Fruit fly (Drosophila melanogaster): Measurements from ENCODE around the gene CG13258.

The CG13258 gene

dm6 chr2L:16319743-16320142, 26.9 kb upstream of the CG13258 start:
- peak; percentile 93 for TF ChIP-seq fru (GFP tag; optimal IDR thresholded peaks at IDR 0.05)
- TF ChIP-seq Dfd (GFP tag; optimal IDR thresholded peaks at IDR 0.05), result no peak
- TF ChIP-seq Rel (GFP tag; optimal IDR thresholded peaks at IDR 0.05), result no peak
- TF ChIP-seq Rel (tag; optimal IDR thresholded peaks at IDR 0.05), result peak; percentile 99
- no peak for TF ChIP-seq dsf (GFP tag; optimal IDR thresholded peaks at IDR 0.05; ENCODE audit: borderline replicate concordance)
- TF ChIP-seq dl (GFP tag; optimal IDR thresholded peaks at IDR 0.05; ENCODE audit: insufficient read depth in 1 of 2, partially characterized antibody in 2 of 2), result peak in 1 of 2 experiments; percentile 80
- peak; percentile 16 for TF ChIP-seq Hr83 (GFP tag; optimal IDR thresholded peaks at IDR 0.05; ENCODE audit: poor library complexity, severe bottlenecking)
- no peak for TF ChIP-seq lola (GFP tag; optimal IDR thresholded peaks at IDR 0.05)
- TF ChIP-seq h (GFP tag; optimal IDR thresholded peaks at IDR 0.05), result peak; percentile 11

dm6 chr2L:16317777-16318610, 25.2 kb upstream of the CG13258 start:
- peak; percentile 44 for TF ChIP-seq Hnf4 (GFP tag; optimal IDR thresholded peaks at IDR 0.05)
- peak; percentile 50 for TF ChIP-seq br (GFP tag; optimal IDR thresholded peaks at IDR 0.05)
- TF ChIP-seq Rel (GFP tag; optimal IDR thresholded peaks at IDR 0.05), result no peak
- TF ChIP-seq Rel (tag; optimal IDR thresholded peaks at IDR 0.05), result peak; percentile 54
- peak; percentile 95 for TF ChIP-seq Hr83 (GFP tag; optimal IDR thresholded peaks at IDR 0.05; ENCODE audit: poor library complexity, severe bottlenecking)
- TF ChIP-seq psq (GFP tag; optimal IDR thresholded peaks at IDR 0.05), result peak; percentile 26
- TF ChIP-seq GATAd (GFP tag; optimal IDR thresholded peaks at IDR 0.05), result no peak
- no peak for TF ChIP-seq CG32264 (GFP tag; optimal IDR thresholded peaks at IDR 0.05)
- peak; percentile 21 for TF ChIP-seq OdsH (GFP tag; optimal IDR thresholded peaks at IDR 0.05)
- peak; percentile 69 for TF ChIP-seq h (GFP tag; optimal IDR thresholded peaks at IDR 0.05)
- TF ChIP-seq dmrt93B (GFP tag; optimal IDR thresholded peaks at IDR 0.05), result no peak
- peak; percentile 89 for TF ChIP-seq jim (GFP tag; optimal IDR thresholded peaks at IDR 0.05)
- peak; percentile 63 for TF ChIP-seq rgr (GFP tag; optimal IDR thresholded peaks at IDR 0.05)
- peak; percentile 30 for TF ChIP-seq fru (GFP tag; optimal IDR thresholded peaks at IDR 0.05)
- peak; percentile 35 for TF ChIP-seq sv (GFP tag; optimal IDR thresholded peaks at IDR 0.05)

- TF ChIP-seq ey (GFP tag; optimal IDR thresholded peaks at IDR 0.05), result no peak
- TF ChIP-seq Vsx2 (GFP tag; optimal IDR thresholded peaks at IDR 0.05; ENCODE audit: partially characterized antibody), result no peak
- no peak for TF ChIP-seq Hnf4 (GFP tag; optimal IDR thresholded peaks at IDR 0.05)
- TF ChIP-seq h (GFP tag; optimal IDR thresholded peaks at IDR 0.05), result no peak
- TF ChIP-seq usp (GFP tag; optimal IDR thresholded peaks at IDR 0.05), result no peak
- no peak for TF ChIP-seq br (GFP tag; optimal IDR thresholded peaks at IDR 0.05)
- no peak for TF ChIP-seq psq (GFP tag; optimal IDR thresholded peaks at IDR 0.05)
- TF ChIP-seq Mio (GFP tag; optimal IDR thresholded peaks at IDR 0.05), result no peak
- TF ChIP-seq Sp1 (GFP tag; optimal IDR thresholded peaks at IDR 0.05), result no peak
- TF ChIP-seq Dfd (GFP tag; optimal IDR thresholded peaks at IDR 0.05), result no peak
- no peak for TF ChIP-seq pan (optimal IDR thresholded peaks at IDR 0.05)
- TF ChIP-seq Hr78 (GFP tag; optimal IDR thresholded peaks at IDR 0.05), result no peak
- TF ChIP-seq tai (GFP tag; optimal IDR thresholded peaks at IDR 0.05), result no peak
- no peak for TF ChIP-seq woc (GFP tag; optimal IDR thresholded peaks at IDR 0.05)
- TF ChIP-seq dl (GFP tag; optimal IDR thresholded peaks at IDR 0.05; ENCODE audit: insufficient read depth in 1 of 2, partially characterized antibody in 2 of 2), result no peak
- TF ChIP-seq OdsH (GFP tag; optimal IDR thresholded peaks at IDR 0.05), result no peak
- TF ChIP-seq foxo (GFP tag; optimal IDR thresholded peaks at IDR 0.05), result no peak
Observed at dm6 chr2L:16317131-16317530, 24.3 kb upstream of the CG13258 start.

dm6 chr2L:16316410-16316809, 23.6 kb upstream of the CG13258 start:
- TF ChIP-seq Rel (GFP tag; optimal IDR thresholded peaks at IDR 0.05), result no peak
- peak; percentile 27 for TF ChIP-seq Rel (tag; optimal IDR thresholded peaks at IDR 0.05)
- TF ChIP-seq sv (GFP tag; optimal IDR thresholded peaks at IDR 0.05), result no peak

- TF ChIP-seq N (GFP tag; optimal IDR thresholded peaks at IDR 0.05) (no peak), Rel (GFP tag; optimal IDR thresholded peaks at IDR 0.05) (no peak), Rel (tag; optimal IDR thresholded peaks at IDR 0.05) (no peak), usp (GFP tag; optimal IDR thresholded peaks at IDR 0.05) (no peak), ey (GFP tag; optimal IDR thresholded peaks at IDR 0.05) (no peak), pan (optimal IDR thresholded peaks at IDR 0.05) (no peak), Mio (GFP tag; optimal IDR thresholded peaks at IDR 0.05) (no peak), GATAd (GFP tag; optimal IDR thresholded peaks at IDR 0.05) (no peak), woc (GFP tag; optimal IDR thresholded peaks at IDR 0.05) (no peak), HLH106 (tag; optimal IDR thresholded peaks at IDR 0.05) (no peak), jim (GFP tag; optimal IDR thresholded peaks at IDR 0.05) (no peak), dsf (GFP tag; optimal IDR thresholded peaks at IDR 0.05; ENCODE audit: borderline replicate concordance) (no peak), Jra (GFP tag; optimal IDR thresholded peaks at IDR 0.05) (no peak), OdsH (GFP tag; optimal IDR thresholded peaks at IDR 0.05) (no peak)
Observed at dm6 chr2L:16315844-16316243, 23.0 kb upstream of the CG13258 start.
